Worm (Caenorhabditis elegans) whole organism, mixed stage, embryonic: ENCODE data around the gene col-154.

Source experiments
- bed-3 ChIP-seq: fragments of 200-800 bp; sonication (Bioruptor generic); optimal IDR thresholded peaks from 3 replicates; lab custom pipeline; 2018; ENCODE audit warnings: mild to moderate bottlenecking, missing genetic modification characterization, moderate library complexity, missing compliant biosample characterization
- blmp-1 ChIP-seq: fragments of 150-350 bp; optimal IDR thresholded peaks from 2 replicates; lab custom pipeline; 2014; ENCODE audit warnings: missing biosample characterization, missing genetic modification characterization
- ceh-83 ChIP-seq: fragments of 200-800 bp; sonication (Bioruptor generic); optimal IDR thresholded peaks from 2 replicates; lab custom pipeline; 2018; ENCODE audit warnings: mild to moderate bottlenecking, missing genetic modification characterization, missing compliant biosample characterization
- ces-1 ChIP-seq: fragments of 150-350 bp; optimal IDR thresholded peaks from 2 replicates; lab custom pipeline; 2014; ENCODE audit warnings: missing biosample characterization, missing genetic modification reagents, missing genetic modification characterization
- cnd-1 ChIP-seq: fragments of 200-800 bp; sonication (Bioruptor generic); optimal IDR thresholded peaks from 2 replicates; lab custom pipeline; 2018; ENCODE audit warnings: mild to moderate bottlenecking, missing genetic modification characterization, missing compliant biosample characterization
- elt-1 ChIP-seq: sonication (generic microtip); optimal IDR thresholded peaks from 2 replicates; lab custom pipeline; 2017; ENCODE audit warnings: missing genetic modification characterization, mild to moderate bottlenecking, missing compliant biosample characterization, antibody characterized with exemption, moderate library complexity, borderline replicate concordance; ENCODE audit not compliant: insufficient read depth
- elt-3 ChIP-seq: fragments of 150-350 bp; optimal IDR thresholded peaks from 2 replicates; lab custom pipeline; 2014; ENCODE audit warnings: missing biosample characterization, missing genetic modification characterization
- flh-1 ChIP-seq: fragments of 200-800 bp; sonication (Bioruptor generic); optimal IDR thresholded peaks from 2 replicates; lab custom pipeline; 2018; ENCODE audit warnings: mild to moderate bottlenecking, missing genetic modification characterization, moderate library complexity, missing compliant biosample characterization
- ham-2 ChIP-seq: fragments of 200-800 bp; sonication (Bioruptor generic); optimal IDR thresholded peaks from 2 replicates; lab custom pipeline; 2018; ENCODE audit warnings: mild to moderate bottlenecking, missing genetic modification characterization, missing compliant biosample characterization
- hlh-1 ChIP-seq: fragments of 150-350 bp; optimal IDR thresholded peaks from 2 replicates; lab custom pipeline; 2014; ENCODE audit warnings: missing biosample characterization, missing genetic modification reagents, missing genetic modification characterization
- lsy-2 ChIP-seq: fragments of 150-350 bp; optimal IDR thresholded peaks from 2 replicates; lab custom pipeline; 2014; ENCODE audit warnings: missing biosample characterization, missing genetic modification characterization
- mab-5 ChIP-seq: fragments of 150-350 bp; optimal IDR thresholded peaks from 2 replicates; lab custom pipeline; 2014; ENCODE audit warnings: missing biosample characterization, missing genetic modification characterization
- mep-1 ChIP-seq: fragments of 150-350 bp; optimal IDR thresholded peaks from 2 replicates; lab custom pipeline; 2017; ENCODE audit warnings: missing biosample characterization, missing genetic modification reagents, missing genetic modification characterization, inconsistent platforms
- mls-2 ChIP-seq: sonication (generic microtip); optimal IDR thresholded peaks from 2 replicates; lab custom pipeline; 2016; ENCODE audit warnings: mild to moderate bottlenecking, missing genetic modification characterization, moderate library complexity, missing compliant biosample characterization
- nhr-2 ChIP-seq: fragments of 150-350 bp; optimal IDR thresholded peaks from 2 replicates; lab custom pipeline; 2014; ENCODE audit warnings: missing biosample characterization, missing genetic modification characterization
- pha-4 ChIP-seq: fragments of 150-350 bp; optimal IDR thresholded peaks from 2 replicates; lab custom pipeline; 2018; ENCODE audit warnings: missing biosample characterization, missing genetic modification reagents, missing genetic modification characterization
- sem-2 ChIP-seq: fragments of 200-800 bp; sonication (Bioruptor generic); optimal IDR thresholded peaks from 2 replicates; lab custom pipeline; 2018; ENCODE audit warnings: mild to moderate bottlenecking, missing genetic modification characterization, missing compliant biosample characterization
- sptf-1 ChIP-seq: sonication (generic microtip); optimal IDR thresholded peaks from 2 replicates; lab custom pipeline; 2017; ENCODE audit warnings: mild to moderate bottlenecking, missing genetic modification characterization, moderate library complexity, missing compliant biosample characterization
- tbx-8 ChIP-seq: fragments of 200-800 bp; sonication (Bioruptor generic); optimal IDR thresholded peaks from 2 replicates; lab custom pipeline; 2018; ENCODE audit warnings: mild to moderate bottlenecking, missing genetic modification characterization, moderate library complexity, missing compliant biosample characterization
- unc-120 ChIP-seq: sonication (generic microtip); optimal IDR thresholded peaks from 2 replicates; lab custom pipeline; 2017; ENCODE audit warnings: missing genetic modification characterization, missing compliant biosample characterization; ENCODE audit not compliant: poor library complexity, severe bottlenecking
- unc-39 ChIP-seq: fragments of 150-350 bp; optimal IDR thresholded peaks from 2 replicates; lab custom pipeline; 2014; ENCODE audit warnings: missing biosample characterization, missing genetic modification characterization
- unc-62 ChIP-seq: fragments of 150-350 bp; optimal IDR thresholded peaks from 2 replicates; lab custom pipeline; 2014; ENCODE audit warnings: missing biosample characterization, missing genetic modification reagents, missing genetic modification characterization
- zip-8 ChIP-seq: fragments of 150-350 bp; optimal IDR thresholded peaks from 2 replicates; lab custom pipeline; 2014; ENCODE audit warnings: missing biosample characterization, missing genetic modification characterization

The col-154 gene

ce11 chrV:11385060-11385459 is at the start of gene col-154:
Gene col-154, plus strand, starts transcription at chrV:11385360.
- TF ChIP-seq ham-2 (GFP tag; lab: Kevin White, UChicago): no peak
- no peak for TF ChIP-seq blmp-1 (tag; lab: Kevin White, UChicago)

- peak; percentile 8 for TF ChIP-seq nhr-2
- TF ChIP-seq unc-39: no peak
- no peak for TF ChIP-seq hlh-1 (tag; lab: Kevin White, UChicago)
- no peak for TF ChIP-seq ces-1 (GFP tag; lab: Kevin White, UChicago)
- TF ChIP-seq pha-4 (tag; lab: Kevin White, UChicago): peak; percentile 4
- TF ChIP-seq zip-8 (tag; lab: Kevin White, UChicago): no peak
Measured at ce11 chrV:11335757-11336418, 49.3 kb upstream of the col-154 start.

ce11 chrV:11336877-11337276 is 48.3 kb upstream of the col-154 start:
- TF ChIP-seq mab-5 (tag; lab: Kevin White, UChicago): no peak
- no peak for TF ChIP-seq cnd-1 (tag; lab: Kevin White, UChicago)
- TF ChIP-seq ces-1 (GFP tag; lab: Kevin White, UChicago): peak; percentile 91
- no peak for TF ChIP-seq unc-120 (tag; lab: Kevin White, UChicago)
- TF ChIP-seq elt-3 (tag; lab: Kevin White, UChicago): no peak
- TF ChIP-seq mep-1 (tag; lab: Kevin White, UChicago): no peak
- TF ChIP-seq, all 35 proteins: peak for 1

ce11 chrV:11341130-11341675 is 44.0 kb upstream of the col-154 start:
- TF ChIP-seq ces-1 (GFP tag; lab: Kevin White, UChicago) (peak; percentile 95), blmp-1 (tag; lab: Kevin White, UChicago) (no peak), ham-2 (GFP tag; lab: Kevin White, UChicago) (no peak), lsy-2 (tag; lab: Kevin White, UChicago) (no peak), mls-2 (tag; lab: Kevin White, UChicago) (peak; percentile 43)

- peak; percentile 94 for TF ChIP-seq ces-1 (GFP tag; lab: Kevin White, UChicago)
- no peak for TF ChIP-seq bed-3 (GFP tag; lab: Kevin White, UChicago)
- TF ChIP-seq flh-1 (GFP tag; lab: Kevin White, UChicago): no peak
- no peak for TF ChIP-seq nhr-2
- TF ChIP-seq hlh-1 (tag; lab: Kevin White, UChicago): no peak
Measured at ce11 chrV:11341913-11342312, 43.2 kb upstream of the col-154 start, which contains the start of gene T02E9.5. Gene T02E9.5, plus strand, starts transcription at chrV:11342233.

ce11 chrV:11344112-11344511 is 41.0 kb upstream of the col-154 start:
- TF ChIP-seq unc-62 (no peak), ceh-83 (GFP tag; lab: Kevin White, UChicago) (no peak), elt-1 (tag; lab: Kevin White, UChicago) (peak; percentile 76)

- TF ChIP-seq bed-3 (GFP tag; lab: Kevin White, UChicago) (no peak), ces-1 (GFP tag; lab: Kevin White, UChicago) (peak; percentile 22), nhr-2 (peak; percentile 10), mls-2 (tag; lab: Kevin White, UChicago) (no peak), unc-62 (no peak), pha-4 (tag; lab: Kevin White, UChicago) (no peak), elt-1 (tag; lab: Kevin White, UChicago) (no peak), sem-2 (GFP tag; lab: Kevin White, UChicago) (no peak), cnd-1 (tag; lab: Kevin White, UChicago) (peak; percentile 3), tbx-8 (GFP tag; lab: Kevin White, UChicago) (no peak), sptf-1 (peak; percentile 13), ham-2 (GFP tag; lab: Kevin White, UChicago) (no peak)
Measured at ce11 chrV:11344816-11345336, 40.3 kb upstream of the col-154 start.
